Worm (Caenorhabditis elegans) whole organism, L1 larva: Measurements from ENCODE around the gene ZK1128.3.

ENCODE experiments used
- lin-39 ChIP-seq: fragments of 150-350 bp; optimal IDR thresholded peaks from 2 replicates; lab custom pipeline; 2014; ENCODE audit warnings: missing biosample characterization, missing genetic modification reagents, missing genetic modification characterization
- mdl-1 ChIP-seq, 2 experiments: fragments of 150-350 bp; optimal IDR thresholded peaks; 2 replicates each; lab custom pipeline; 2014 to 2017; ENCODE audit warnings: missing biosample characterization in 2 of 2, missing genetic modification characterization in 2 of 2, inconsistent platforms in 1 of 2
- mef-2 ChIP-seq: fragments of 150-350 bp; optimal IDR thresholded peaks from 2 replicates; lab custom pipeline; 2014; ENCODE audit warnings: missing biosample characterization, missing genetic modification characterization
- nhr-11 ChIP-seq: fragments of 150-350 bp; optimal IDR thresholded peaks from 2 replicates; lab custom pipeline; 2014; ENCODE audit warnings: missing biosample characterization, missing genetic modification characterization
- nhr-237 ChIP-seq: fragments of 150-350 bp; optimal IDR thresholded peaks from 2 replicates; lab custom pipeline; 2014; ENCODE audit warnings: missing biosample characterization, missing genetic modification characterization
- unc-86 ChIP-seq: sonication (generic microtip); optimal IDR thresholded peaks from 2 replicates; lab custom pipeline; 2016; ENCODE audit warnings: missing genetic modification characterization, missing compliant biosample characterization

ce11 chrIII:10085103-10085502 is 33.6 kb downstream of the ZK1128.3 start, which contains the start of gene T16H12.13:
- TF ChIP-seq lin-39 (tag; lab: Kevin White, UChicago) (no peak), nhr-237 (tag; lab: Kevin White, UChicago) (no peak), unc-86 (tag; lab: Kevin White, UChicago) (no peak), mef-2 (tag; lab: Kevin White, UChicago) (no peak), mdl-1 (tag; optimal IDR thresholded peaks at IDR 0.05; lab: Kevin White, UChicago) (no peak), nhr-11 (tag; lab: Kevin White, UChicago) (no peak)
